Worm (Caenorhabditis elegans): ENCODE measurements around the gene pck-1.

Gene pck-1

DNA sequence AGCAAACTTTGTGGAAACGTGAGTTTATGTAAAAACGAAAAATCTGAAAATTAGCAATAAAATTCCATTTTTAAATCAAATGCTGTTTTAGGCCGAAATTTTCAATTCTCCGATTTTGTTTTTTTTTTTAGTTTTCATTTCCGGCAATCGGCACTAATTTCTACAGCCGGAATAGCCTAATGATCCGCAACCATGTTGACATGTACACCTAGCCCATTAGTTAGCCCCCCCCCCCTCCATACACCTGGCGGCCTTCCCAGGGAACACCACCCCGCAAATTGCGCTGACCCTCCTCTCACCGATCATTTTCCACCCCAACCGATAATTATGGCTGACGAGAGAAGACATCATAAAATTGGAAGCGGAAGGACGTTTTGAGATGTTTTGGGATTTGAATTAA is 26.5 kb downstream of the pck-1 start:
- TF ChIP-seq R02D3.7 (tag; optimal IDR thresholded peaks at IDR 0.05) (no peak), nhr-25 (tag; optimal IDR thresholded peaks at IDR 0.05) (no peak), peb-1 (tag; optimal IDR thresholded peaks at IDR 0.05) (no peak), unc-55 (GFP tag; optimal IDR thresholded peaks at IDR 0.05) (no peak), ZK546.5 (tag; optimal IDR thresholded peaks at IDR 0.05) (no peak), blmp-1 (tag; optimal IDR thresholded peaks at IDR 0.05; ENCODE audit: insufficient read depth) (no peak), crh-2 (tag; optimal IDR thresholded peaks at IDR 0.05) (no peak), ama-1 (optimal IDR thresholded peaks at IDR 0.05) (no peak), mbf-1 (tag; optimal IDR thresholded peaks at IDR 0.05) (no peak), ceh-82 (tag; optimal IDR thresholded peaks at IDR 0.05) (no peak), Y55F3AM.14 (GFP tag; optimal IDR thresholded peaks at IDR 0.05) (no peak), nhr-77 (tag; optimal IDR thresholded peaks at IDR 0.05) (no peak), mab-5 (tag; optimal IDR thresholded peaks at IDR 0.05) (no peak)

DNA sequence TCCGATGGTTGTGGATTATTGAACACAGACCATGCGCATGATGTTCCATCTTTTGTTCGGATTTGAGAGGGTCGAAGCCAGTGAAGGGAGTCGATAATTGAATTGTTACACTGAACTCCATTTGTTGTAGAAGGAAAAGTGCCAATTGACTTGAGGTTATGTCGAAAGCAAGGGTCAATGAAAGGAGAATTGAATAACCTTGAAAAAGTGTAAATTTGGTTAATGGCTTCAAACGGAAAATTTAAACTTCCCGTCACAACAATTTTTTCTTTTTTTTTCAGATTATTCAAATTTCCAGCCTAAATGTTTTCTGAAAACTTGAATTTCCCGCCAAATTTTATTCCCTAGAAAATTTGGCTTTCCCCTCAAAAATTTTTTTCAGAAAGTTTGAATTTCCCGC is 27.9 kb downstream of the pck-1 start, which contains the start of gene clp-10:
Gene clp-10 (minus strand): TSS at position 101 of the 400 bp plus-strand sequence.
- TF ChIP-seq Y55F3AM.14 (GFP tag; optimal IDR thresholded peaks at IDR 0.05) (no peak), ceh-82 (tag; optimal IDR thresholded peaks at IDR 0.05) (no peak), C34F6.9 (tag; optimal IDR thresholded peaks at IDR 0.05) (no peak), nhr-23 (tag; optimal IDR thresholded peaks at IDR 0.05) (no peak), lsy-2 (tag; optimal IDR thresholded peaks at IDR 0.05) (no peak), crh-2 (tag; optimal IDR thresholded peaks at IDR 0.05) (no peak), skn-1 (tag; optimal IDR thresholded peaks at IDR 0.05) (no peak), ztf-4 (tag; optimal IDR thresholded peaks at IDR 0.05) (no peak), blmp-1 (tag; optimal IDR thresholded peaks at IDR 0.05; ENCODE audit: insufficient read depth) (no peak), ztf-11 (tag; optimal IDR thresholded peaks at IDR 0.05) (no peak)

DNA sequence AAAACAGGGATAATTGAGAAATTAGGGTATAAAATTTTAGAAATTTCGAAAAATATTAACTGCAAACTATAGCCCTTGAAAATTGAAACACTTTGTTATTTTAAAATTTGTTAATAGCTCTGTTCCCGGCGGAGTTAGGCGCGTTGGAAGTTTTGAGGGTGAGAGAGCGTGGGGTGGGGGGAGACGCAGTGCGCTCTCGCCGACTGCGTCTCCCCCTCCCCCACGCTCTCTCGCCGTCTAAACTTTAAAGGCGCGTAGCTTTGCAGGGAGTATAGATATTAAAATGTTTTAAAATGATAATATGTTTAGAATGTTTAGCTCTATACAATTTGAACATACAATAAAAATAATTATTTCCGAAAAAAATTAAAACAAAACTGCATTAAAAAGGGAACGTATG is 32.8 kb downstream of the pck-1 start:
- TF ChIP-seq gmeb-1 (tag; optimal IDR thresholded peaks at IDR 0.05), result no peak
- TF ChIP-seq nhr-25 (tag; optimal IDR thresholded peaks at IDR 0.05), result no peak
- no peak for TF ChIP-seq skn-1 (tag; optimal IDR thresholded peaks at IDR 0.05)
- no peak for TF ChIP-seq fos-1 (tag; optimal IDR thresholded peaks at IDR 0.05)
- TF ChIP-seq unc-55 (GFP tag; optimal IDR thresholded peaks at IDR 0.05), result no peak
- TF ChIP-seq aly-2 (tag; optimal IDR thresholded peaks at IDR 0.05), result no peak
- no peak for TF ChIP-seq nhr-129 (tag; optimal IDR thresholded peaks at IDR 0.05)
- TF ChIP-seq mab-5 (tag; optimal IDR thresholded peaks at IDR 0.05), result no peak
- no peak for TF ChIP-seq unc-62 (GFP tag; optimal IDR thresholded peaks at IDR 0.05)
- TF ChIP-seq nhr-237 (tag; optimal IDR thresholded peaks at IDR 0.05), result no peak
- TF ChIP-seq nhr-12 (tag; optimal IDR thresholded peaks at IDR 0.05), result no peak
- no peak for TF ChIP-seq R02D3.7 (tag; optimal IDR thresholded peaks at IDR 0.05)
- no peak for TF ChIP-seq nhr-10 (tag; optimal IDR thresholded peaks at IDR 0.05)
- TF ChIP-seq ztf-4 (tag; optimal IDR thresholded peaks at IDR 0.05), result no peak
- no peak for TF ChIP-seq lsy-2 (tag; optimal IDR thresholded peaks at IDR 0.05)
- no peak for TF ChIP-seq nhr-11 (tag; optimal IDR thresholded peaks at IDR 0.05)
- TF ChIP-seq blmp-1 (tag; optimal IDR thresholded peaks at IDR 0.05; ENCODE audit: insufficient read depth), result no peak
- no peak for TF ChIP-seq sma-3 (GFP tag; optimal IDR thresholded peaks at IDR 0.05)

DNA sequence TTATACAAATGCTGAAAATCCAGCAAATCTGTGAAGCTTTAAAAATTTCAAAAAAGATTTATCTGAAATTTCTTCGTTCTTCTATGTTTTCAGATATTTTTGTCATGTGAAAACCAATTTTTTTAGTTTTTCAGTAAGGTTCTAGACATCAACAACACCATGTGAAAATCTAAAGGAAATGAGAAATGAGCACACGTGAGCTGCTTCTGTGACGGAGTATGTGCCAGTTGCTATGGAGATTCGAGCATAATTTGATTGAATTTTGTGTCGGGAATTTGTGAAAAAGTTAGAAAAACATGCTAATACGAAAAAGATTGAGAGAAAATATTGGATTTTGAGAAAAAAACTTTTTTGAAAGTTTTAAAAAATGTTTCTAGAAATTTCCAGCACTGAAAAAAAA is 34.5 kb downstream of the pck-1 start:
- TF ChIP-seq snpc-4 (tag; optimal IDR thresholded peaks at IDR 0.05), result no peak
- TF ChIP-seq zag-1 (tag; optimal IDR thresholded peaks at IDR 0.05), result no peak
- TF ChIP-seq C34F6.9 (tag; optimal IDR thresholded peaks at IDR 0.05), result peak; percentile 8
- no peak for TF ChIP-seq ztf-4 (tag; optimal IDR thresholded peaks at IDR 0.05)
- TF ChIP-seq egl-27 (tag; optimal IDR thresholded peaks at IDR 0.05), result no peak

DNA sequence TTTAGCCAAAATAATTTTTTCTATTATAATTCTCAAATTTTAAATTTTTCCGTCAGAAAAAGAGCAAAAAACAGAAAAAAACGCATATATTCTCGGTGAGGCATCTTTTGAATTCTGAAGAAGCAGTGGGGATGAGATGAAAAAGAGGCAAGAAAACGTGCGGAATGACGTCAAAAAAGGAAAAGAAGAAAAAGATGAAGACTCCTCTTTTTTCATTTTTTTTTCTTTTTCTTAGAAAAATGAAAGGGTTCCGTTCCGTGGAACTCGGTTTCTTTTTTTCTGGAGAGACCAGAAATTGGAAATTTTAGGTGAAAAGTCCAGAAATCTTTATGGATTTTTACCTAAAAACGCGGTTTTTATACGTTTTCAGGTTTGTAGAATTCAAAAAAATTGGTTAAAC is 35.7 kb downstream of the pck-1 start:
- no peak for TF ChIP-seq snpc-4 (tag; optimal IDR thresholded peaks at IDR 0.05)
- TF ChIP-seq crh-2 (tag; optimal IDR thresholded peaks at IDR 0.05), result peak; percentile 53
- peak; percentile 43 for TF ChIP-seq sma-9 (GFP tag; optimal IDR thresholded peaks at IDR 0.05)
- TF ChIP-seq sma-9 (tag; optimal IDR thresholded peaks at IDR 0.05), result no peak
- TF ChIP-seq nhr-237 (tag; optimal IDR thresholded peaks at IDR 0.05), result no peak
- TF ChIP-seq unc-55 (GFP tag; optimal IDR thresholded peaks at IDR 0.05), result peak; percentile 60
- TF ChIP-seq nhr-25 (tag; optimal IDR thresholded peaks at IDR 0.05), result no peak
- TF ChIP-seq dmd-4 (tag; optimal IDR thresholded peaks at IDR 0.05), result no peak
- TF ChIP-seq lin-13 (GFP tag; optimal IDR thresholded peaks at IDR 0.05), result no peak
- peak; percentile 1 for TF ChIP-seq nhr-6 (tag; optimal IDR thresholded peaks at IDR 0.05)
- no peak for TF ChIP-seq sma-3 (GFP tag; optimal IDR thresholded peaks at IDR 0.05)
- peak; percentile 10 for TF ChIP-seq sem-4 (tag; optimal IDR thresholded peaks at IDR 0.05)
- TF ChIP-seq Y55F3AM.14 (GFP tag; optimal IDR thresholded peaks at IDR 0.05), result peak; percentile 30
- TF ChIP-seq nhr-11 (tag; optimal IDR thresholded peaks at IDR 0.05), result no peak
- no peak for TF ChIP-seq nhr-21 (tag; optimal IDR thresholded peaks at IDR 0.05)
- TF ChIP-seq R02D3.7 (tag; optimal IDR thresholded peaks at IDR 0.05), result no peak
- no peak for TF ChIP-seq ZK546.5 (tag; optimal IDR thresholded peaks at IDR 0.05)
- TF ChIP-seq lin-11 (tag; optimal IDR thresholded peaks at IDR 0.05), result no peak
- TF ChIP-seq alr-1 (tag; optimal IDR thresholded peaks at IDR 0.05), result no peak
- TF ChIP-seq zag-1 (tag; optimal IDR thresholded peaks at IDR 0.05), result peak; percentile 27
- TF ChIP-seq fos-1 (tag; optimal IDR thresholded peaks at IDR 0.05), result no peak
- TF ChIP-seq C34F6.9 (tag; optimal IDR thresholded peaks at IDR 0.05), result peak; percentile 48
- no peak for TF ChIP-seq unc-62 (GFP tag; optimal IDR thresholded peaks at IDR 0.05)
- no peak for TF ChIP-seq gmeb-1 (tag; optimal IDR thresholded peaks at IDR 0.05)
- no peak for TF ChIP-seq nhr-12 (tag; optimal IDR thresholded peaks at IDR 0.05)
- TF ChIP-seq mdl-1 (tag; optimal IDR thresholded peaks at IDR 0.05), result peak in 1 of 2 experiments; percentile 60
- no peak for TF ChIP-seq blmp-1 (tag; optimal IDR thresholded peaks at IDR 0.05; ENCODE audit: insufficient read depth)
- TF ChIP-seq lsy-2 (tag; optimal IDR thresholded peaks at IDR 0.05), result peak in 1 of 2 experiments; percentile 65
- no peak for TF ChIP-seq nhr-129 (tag; optimal IDR thresholded peaks at IDR 0.05)
- TF ChIP-seq elt-1 (tag; optimal IDR thresholded peaks at IDR 0.05), result no peak

Data from whole organism, L2 larva.